Worm (Caenorhabditis elegans): ENCODE data around the gene C34E10.9.

C34E10.9 gene

ce11 chrIII:5286205-5286604 lies 23.0 kb upstream of the C34E10.9 start, which contains the start of gene ZC395.11:
Gene ZC395.11 (minus strand): TSS chrIII:5286305.
- TF ChIP-seq Y22D7AL.16 (tag; optimal IDR thresholded peaks at IDR 0.05) (no peak), elt-2 (tag; optimal IDR thresholded peaks at IDR 0.05) (no peak), zip-5 (tag; optimal IDR thresholded peaks at IDR 0.05) (no peak), F13H6.1 (tag; optimal IDR thresholded peaks at IDR 0.05) (no peak), mec-3 (tag; optimal IDR thresholded peaks at IDR 0.05; ENCODE audit: borderline replicate concordance) (no peak)

- no peak for TF ChIP-seq ahr-1 (tag; optimal IDR thresholded peaks at IDR 0.05)
- no peak for TF ChIP-seq madf-2 (tag; optimal IDR thresholded peaks at IDR 0.05)
- no peak for TF ChIP-seq fkh-10 (GFP tag; optimal IDR thresholded peaks at IDR 0.05)
- no peak for TF ChIP-seq pha-2 (tag; optimal IDR thresholded peaks at IDR 0.05)
- TF ChIP-seq ceh-24 (tag; optimal IDR thresholded peaks at IDR 0.05): no peak
- no peak for TF ChIP-seq unc-86 (tag; optimal IDR thresholded peaks at IDR 0.05)
- TF ChIP-seq che-1 (tag; optimal IDR thresholded peaks at IDR 0.05): no peak
- no peak for TF ChIP-seq ceh-2 (tag; optimal IDR thresholded peaks at IDR 0.05)
- no peak for TF ChIP-seq T23F11.4 (GFP tag; optimal IDR thresholded peaks at IDR 0.05)
- no peak for TF ChIP-seq ztf-16 (tag; optimal IDR thresholded peaks at IDR 0.05)
- no peak for TF ChIP-seq gmeb-2 (tag; optimal IDR thresholded peaks at IDR 0.05)
- no peak for TF ChIP-seq F13H6.1 (tag; optimal IDR thresholded peaks at IDR 0.05)
- no peak for TF ChIP-seq lin-11 (tag; optimal IDR thresholded peaks at IDR 0.05)
- TF ChIP-seq nfya-1 (tag; optimal IDR thresholded peaks at IDR 0.05): no peak
- no peak for TF ChIP-seq ets-4 (tag; optimal IDR thresholded peaks at IDR 0.05)
- TF ChIP-seq pros-1 (tag; optimal IDR thresholded peaks at IDR 0.05): no peak
- TF ChIP-seq odd-2 (tag; optimal IDR thresholded peaks at IDR 0.05): no peak
- no peak for TF ChIP-seq C38D4.7 (GFP tag; optimal IDR thresholded peaks at IDR 0.05)
Observed at ce11 chrIII:5285484-5285883, 22.3 kb upstream of the C34E10.9 start.

ce11 chrIII:5280228-5280627 lies 17.0 kb upstream of the C34E10.9 start:
- TF ChIP-seq ceh-48 (tag; optimal IDR thresholded peaks at IDR 0.05) (no peak), sdc-2 (tag; optimal IDR thresholded peaks at IDR 0.05) (no peak), hlh-13 (GFP tag; optimal IDR thresholded peaks at IDR 0.05) (no peak), C08G9.2 (tag; optimal IDR thresholded peaks at IDR 0.05) (no peak), lim-6 (tag; optimal IDR thresholded peaks at IDR 0.05) (no peak), che-1 (tag; optimal IDR thresholded peaks at IDR 0.05) (no peak), Y22D7AL.16 (tag; optimal IDR thresholded peaks at IDR 0.05) (no peak)

- TF ChIP-seq pha-4 (tag; optimal IDR thresholded peaks at IDR 0.05) (no peak), elt-2 (tag; optimal IDR thresholded peaks at IDR 0.05) (no peak), pha-2 (tag; optimal IDR thresholded peaks at IDR 0.05) (no peak), C08G9.2 (tag; optimal IDR thresholded peaks at IDR 0.05) (no peak), dmd-4 (tag; optimal IDR thresholded peaks at IDR 0.05; ENCODE audit: borderline replicate concordance) (no peak), madf-2 (tag; optimal IDR thresholded peaks at IDR 0.05) (no peak), ceh-31 (tag; optimal IDR thresholded peaks at IDR 0.05) (no peak), sox-4 (tag; optimal IDR thresholded peaks at IDR 0.05) (no peak), odd-2 (tag; optimal IDR thresholded peaks at IDR 0.05) (no peak), F13H6.1 (tag; optimal IDR thresholded peaks at IDR 0.05) (no peak), zip-5 (tag; optimal IDR thresholded peaks at IDR 0.05) (no peak), eyg-1 (tag; optimal IDR thresholded peaks at IDR 0.05) (no peak), K02D7.2 (tag; optimal IDR thresholded peaks at IDR 0.05) (no peak), ceh-22 (tag; optimal IDR thresholded peaks at IDR 0.05) (no peak), ets-4 (tag; optimal IDR thresholded peaks at IDR 0.05) (no peak), ama-1 (optimal IDR thresholded peaks at IDR 0.05) (no peak), pros-1 (tag; optimal IDR thresholded peaks at IDR 0.05) (no peak), elt-4 (tag; optimal IDR thresholded peaks at IDR 0.05) (no peak)
Observed at ce11 chrIII:5277740-5278139, 14.5 kb upstream of the C34E10.9 start, which contains the start of gene clk-1. Gene clk-1 (plus strand): TSS chrIII:5277894.
